Fruit fly (Drosophila melanogaster) whole organism, embryonic: ENCODE measurements around the gene wdb.
A peak's percentile ranks its signal among the peaks of the same experiment; 100 is the strongest.

Experiments used
- Bdp1 ChIP-seq: fragments of 200-800 bp; sonication (Bioruptor generic); optimal IDR thresholded peaks from 3 replicates; lab custom pipeline; 2016; ENCODE audit warnings: missing biosample characterization, missing genetic modification characterization
- Bgb ChIP-seq: fragments of 200-800 bp; sonication (Bioruptor generic); IDR thresholded peaks from 2 replicates; pipeline ENCODE4 v1.3.6; 2022; ENCODE audit warnings: missing biosample characterization, missing genetic modification characterization; ENCODE audit not compliant: partially characterized antibody
- CG10147 ChIP-seq: fragments of 200-800 bp; sonication (Bioruptor generic); optimal IDR thresholded peaks from 2 replicates; lab custom pipeline; 2019; ENCODE audit warnings: missing biosample characterization, mild to moderate bottlenecking, missing genetic modification characterization, moderate library complexity
- CG10209 ChIP-seq: fragments of 200-800 bp; sonication (Bioruptor generic); optimal IDR thresholded peaks from 3 replicates; lab custom pipeline; 2017; ENCODE audit warnings: missing biosample characterization, mild to moderate bottlenecking, missing genetic modification characterization, missing genetic modification reagents
- CG10321 ChIP-seq: fragments of 200-800 bp; sonication (Bioruptor generic); IDR thresholded peaks from 2 replicates; pipeline ENCODE4 v1.3.6; 2022; ENCODE audit warnings: missing biosample characterization, missing genetic modification characterization
- CG10654 ChIP-seq: fragments of 200-800 bp; sonication (Bioruptor generic); optimal IDR thresholded peaks from 2 replicates; lab custom pipeline; 2016; ENCODE audit warnings: missing biosample characterization, missing genetic modification characterization
- CG12299 ChIP-seq: fragments of 200-800 bp; sonication (Bioruptor generic); optimal IDR thresholded peaks from 2 replicates; lab custom pipeline; 2018; ENCODE audit warnings: missing biosample characterization, mild to moderate bottlenecking, missing genetic modification characterization
- CG12769 ChIP-seq: fragments of 200-800 bp; sonication (Bioruptor generic); optimal IDR thresholded peaks from 2 replicates; lab custom pipeline; 2019; ENCODE audit warnings: missing biosample characterization, mild to moderate bottlenecking, missing genetic modification characterization, moderate library complexity
- CG13775 ChIP-seq: fragments of 200-800 bp; sonication (Bioruptor generic); optimal IDR thresholded peaks from 3 replicates; lab custom pipeline; 2017; ENCODE audit warnings: missing biosample characterization, mild to moderate bottlenecking, missing genetic modification characterization
- CG2129 ChIP-seq: fragments of 200-800 bp; sonication (Bioruptor generic); IDR thresholded peaks from 2 replicates; pipeline ENCODE4 v1.3.6; 2022; ENCODE audit warnings: missing biosample characterization, missing genetic modification characterization; ENCODE audit not compliant: partially characterized antibody
- CG2199 ChIP-seq: fragments of 200-800 bp; sonication (Bioruptor generic); IDR thresholded peaks from 3 replicates; pipeline ENCODE4 v1.3.6; 2022; ENCODE audit warnings: missing biosample characterization, missing genetic modification characterization
- CG30403 ChIP-seq: fragments of 200-800 bp; sonication (Bioruptor generic); optimal IDR thresholded peaks from 3 replicates; lab custom pipeline; 2016; ENCODE audit warnings: missing biosample characterization, missing genetic modification characterization
- CG3065 ChIP-seq: fragments of 200-800 bp; sonication (Bioruptor generic); optimal IDR thresholded peaks from 2 replicates; lab custom pipeline; 2016; ENCODE audit warnings: missing biosample characterization, missing genetic modification characterization
- CG31388 ChIP-seq: fragments of 200-800 bp; sonication (Bioruptor generic); optimal IDR thresholded peaks from 2 replicates; lab custom pipeline; 2016; ENCODE audit warnings: missing biosample characterization, missing genetic modification characterization
- CG34224 ChIP-seq: fragments of 200-800 bp; sonication (Bioruptor generic); IDR thresholded peaks from 3 replicates; pipeline ENCODE4 v1.3.6; 2022; ENCODE audit warnings: missing biosample characterization, missing genetic modification characterization; ENCODE audit not compliant: partially characterized antibody
- CG3838 ChIP-seq: fragments of 200-800 bp; sonication (Bioruptor generic); optimal IDR thresholded peaks from 3 replicates; lab custom pipeline; 2016; ENCODE audit warnings: missing biosample characterization, missing genetic modification characterization
- CG7556 ChIP-seq: fragments of 200-800 bp; sonication (Bioruptor generic); optimal IDR thresholded peaks from 2 replicates; lab custom pipeline; 2017; ENCODE audit warnings: missing biosample characterization, mild to moderate bottlenecking, missing genetic modification characterization
- CG7745 ChIP-seq: fragments of 200-800 bp; sonication (Bioruptor generic); optimal IDR thresholded peaks from 2 replicates; lab custom pipeline; 2018; ENCODE audit warnings: missing biosample characterization, mild to moderate bottlenecking, missing genetic modification characterization, moderate library complexity
- CG9727 ChIP-seq: fragments of 200-800 bp; sonication (Bioruptor generic); optimal IDR thresholded peaks from 3 replicates; lab custom pipeline; 2017; ENCODE audit warnings: missing biosample characterization, mild to moderate bottlenecking, missing genetic modification characterization
- CoRest ChIP-seq: fragments of 200-800 bp; sonication (Bioruptor generic); optimal IDR thresholded peaks from 3 replicates; lab custom pipeline; 2018; ENCODE audit warnings: missing biosample characterization, mild to moderate bottlenecking, missing genetic modification characterization, moderate library complexity
- CrebB ChIP-seq: fragments of 200-800 bp; sonication (Bioruptor generic); optimal IDR thresholded peaks from 3 replicates; lab custom pipeline; 2018; ENCODE audit warnings: missing biosample characterization, mild to moderate bottlenecking, missing genetic modification characterization
- Dek ChIP-seq: fragments of 200-800 bp; sonication (Bioruptor generic); optimal IDR thresholded peaks from 3 replicates; lab custom pipeline; 2019; ENCODE audit warnings: missing biosample characterization, mild to moderate bottlenecking, missing genetic modification characterization, moderate library complexity
- Doc2 ChIP-seq: fragments of 200-800 bp; sonication (Bioruptor generic); IDR thresholded peaks from 2 replicates; pipeline ENCODE4 v1.3.6; 2022; ENCODE audit warnings: missing biosample characterization, missing genetic modification characterization
- Max ChIP-seq: fragments of 200-800 bp; sonication (Bioruptor generic); optimal IDR thresholded peaks from 2 replicates; lab custom pipeline; 2016; ENCODE audit warnings: missing biosample characterization, mild to moderate bottlenecking, missing genetic modification characterization
- ato ChIP-seq: fragments of 200-800 bp; sonication (Bioruptor generic); IDR thresholded peaks from 2 replicates; pipeline ENCODE4 v1.3.6; 2022; ENCODE audit warnings: missing biosample characterization, missing genetic modification characterization; ENCODE audit not compliant: partially characterized antibody
- btn ChIP-seq: fragments of 200-800 bp; sonication (Bioruptor generic); optimal IDR thresholded peaks from 2 replicates; lab custom pipeline; 2016; ENCODE audit warnings: missing biosample characterization, missing genetic modification characterization
- dpn ChIP-seq, 2 experiments: fragments of 200-800 bp; sonication (Bioruptor generic); optimal IDR thresholded peaks; 3 replicates each; lab custom pipeline; 2016; ENCODE audit warnings: missing biosample characterization in 2 of 2, missing genetic modification characterization in 2 of 2
- esg ChIP-seq: fragments of 200-800 bp; sonication (Bioruptor generic); conservative IDR thresholded peaks from 2 replicates; pipeline ENCODE4 v1.3.6; 2022; ENCODE audit warnings: missing biosample characterization, missing genetic modification characterization
- gsb ChIP-seq: fragments of 200-800 bp; sonication (Bioruptor generic); IDR thresholded peaks from 2 replicates; pipeline ENCODE4 v1.3.6; 2022; ENCODE audit warnings: missing biosample characterization, missing genetic modification characterization
- inv ChIP-seq: fragments of 200-800 bp; sonication (Bioruptor generic); IDR thresholded peaks from 2 replicates; pipeline ENCODE4 v1.3.6; 2022; ENCODE audit warnings: missing biosample characterization, missing genetic modification characterization; ENCODE audit not compliant: partially characterized antibody
- klu ChIP-seq: fragments of 200-800 bp; sonication (Bioruptor generic); IDR thresholded peaks from 2 replicates; pipeline ENCODE4 v1.3.6; 2022; ENCODE audit warnings: missing biosample characterization, missing genetic modification characterization
- kni ChIP-seq: fragments of 200-800 bp; sonication (Bioruptor generic); optimal IDR thresholded peaks from 3 replicates; lab custom pipeline; 2017; ENCODE audit warnings: mild to moderate bottlenecking, missing biosample characterization, missing genetic modification reagents, missing genetic modification characterization
- lilli ChIP-seq: fragments of 200-800 bp; sonication (Bioruptor generic); optimal IDR thresholded peaks from 3 replicates; lab custom pipeline; 2016; ENCODE audit warnings: missing biosample characterization, missing genetic modification characterization
- mld ChIP-seq: fragments of 200-800 bp; sonication (Bioruptor generic); IDR thresholded peaks from 3 replicates; pipeline ENCODE4 v1.3.6; 2022; ENCODE audit warnings: missing biosample characterization, missing genetic modification characterization; ENCODE audit not compliant: partially characterized antibody
- nerfin-2 ChIP-seq: fragments of 200-800 bp; sonication (Bioruptor generic); IDR thresholded peaks from 2 replicates; pipeline ENCODE4 v1.3.6; 2022; ENCODE audit warnings: missing biosample characterization, missing genetic modification characterization; ENCODE audit not compliant: partially characterized antibody
- nom ChIP-seq: fragments of 200-800 bp; sonication (Bioruptor generic); optimal IDR thresholded peaks from 2 replicates; lab custom pipeline; 2017; ENCODE audit warnings: missing biosample characterization, missing genetic modification characterization, mild to moderate bottlenecking, moderate library complexity, missing genetic modification reagents
- psq ChIP-seq: fragments of 200-800 bp; sonication (Bioruptor generic); optimal IDR thresholded peaks from 2 replicates; lab custom pipeline; 2017; ENCODE audit warnings: missing biosample characterization, missing genetic modification characterization
- ranshi ChIP-seq: fragments of 200-800 bp; sonication (Bioruptor generic); IDR thresholded peaks from 2 replicates; pipeline ENCODE4 v1.3.6; 2022; ENCODE audit warnings: missing biosample characterization, missing genetic modification characterization
- run ChIP-seq: fragments of 200-800 bp; sonication (Bioruptor generic); optimal IDR thresholded peaks from 3 replicates; lab custom pipeline; 2018; ENCODE audit warnings: missing biosample characterization, mild to moderate bottlenecking, missing genetic modification characterization
- schlank ChIP-seq: fragments of 200-800 bp; sonication (Bioruptor generic); optimal IDR thresholded peaks from 2 replicates; lab custom pipeline; 2018; ENCODE audit warnings: missing biosample characterization, mild to moderate bottlenecking, missing genetic modification characterization
- sima ChIP-seq: fragments of 200-800 bp; sonication (Bioruptor generic); optimal IDR thresholded peaks from 2 replicates; lab custom pipeline; 2016; ENCODE audit warnings: missing biosample characterization, missing genetic modification characterization
- slbo ChIP-seq: fragments of 200-800 bp; sonication (Bioruptor generic); IDR thresholded peaks from 2 replicates; pipeline ENCODE4 v1.3.6; 2022; ENCODE audit warnings: missing biosample characterization, missing genetic modification characterization
- slp2 ChIP-seq: fragments of 200-800 bp; sonication (Bioruptor generic); optimal IDR thresholded peaks from 2 replicates; lab custom pipeline; 2016; ENCODE audit warnings: missing biosample characterization, missing genetic modification characterization
- sob ChIP-seq: fragments of 200-800 bp; sonication (Bioruptor generic); IDR thresholded peaks from 2 replicates; pipeline ENCODE4 v1.3.6; 2022; ENCODE audit warnings: missing biosample characterization, missing genetic modification characterization
- trem ChIP-seq: fragments of 200-800 bp; optimal IDR thresholded peaks from 3 replicates; lab custom pipeline; 2019; ENCODE audit warnings: missing biosample characterization, mild to moderate bottlenecking, missing genetic modification characterization, moderate library complexity
- unpg ChIP-seq: fragments of 200-800 bp; sonication (Bioruptor generic); optimal IDR thresholded peaks from 3 replicates; lab custom pipeline; 2018; ENCODE audit warnings: missing biosample characterization, mild to moderate bottlenecking, missing genetic modification characterization, moderate library complexity
- wek ChIP-seq: fragments of 200-800 bp; sonication (Bioruptor generic); optimal IDR thresholded peaks from 3 replicates; lab custom pipeline; 2018; ENCODE audit warnings: missing biosample characterization, mild to moderate bottlenecking, missing genetic modification characterization, moderate library complexity
- wor ChIP-seq: fragments of 200-800 bp; sonication (Bioruptor generic); IDR thresholded peaks from 2 replicates; pipeline ENCODE4 v1.3.6; 2022; ENCODE audit warnings: missing biosample characterization, missing genetic modification characterization
- z ChIP-seq: fragments of 200-800 bp; sonication (Bioruptor generic); IDR thresholded peaks from 3 replicates; pipeline ENCODE4 v1.3.6; 2022; ENCODE audit warnings: missing biosample characterization, missing genetic modification characterization
- zen ChIP-seq: fragments of 200-800 bp; sonication (Bioruptor generic); optimal IDR thresholded peaks from 3 replicates; lab custom pipeline; 2018; ENCODE audit warnings: missing biosample characterization, mild to moderate bottlenecking, missing genetic modification characterization, moderate library complexity

The wdb gene

DNA sequence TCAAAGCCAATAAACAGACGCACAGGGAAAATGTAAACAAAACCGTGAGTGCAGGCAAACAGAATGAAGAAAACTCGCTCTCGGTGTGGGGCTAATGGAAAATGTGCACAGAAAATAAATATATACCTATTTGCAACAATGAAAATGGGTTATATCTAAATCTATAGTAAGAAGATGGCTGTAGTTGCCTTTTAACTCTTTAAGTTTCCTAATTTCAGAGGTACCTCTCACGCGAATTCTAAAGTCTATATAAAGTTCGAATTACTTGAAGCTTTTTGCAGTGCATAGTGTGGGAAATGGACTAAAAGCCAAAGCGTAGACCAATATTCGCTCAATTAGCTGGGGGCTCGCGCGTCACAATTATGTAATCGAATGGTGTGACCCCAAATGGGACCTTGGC, 27.1 kb downstream of the wdb start (continued):
- TF ChIP-seq lilli (GFP tag; lab: Kevin White, UChicago) (peak; percentile 61), trem (tag; lab: Kevin White, UChicago) (peak; percentile 71), ranshi (GFP tag; lab: Robert Waterston, UW) (peak; percentile 69; the same call in 1 of the 2 replicates), mld (GFP tag; lab: Robert Waterston, UW) (no peak), CG10321 (GFP tag; lab: Robert Waterston, UW) (0 out of 2 replicates have a peak, but pooled peaks have one; percentile 30), CG12299 (tag; lab: Kevin White, UChicago) (peak; percentile 47), CG2129 (GFP tag; lab: Robert Waterston, UW) (no peak), CG2199 (GFP tag; lab: Robert Waterston, UW) (peak; percentile 57; the same call in 1 of the 3 replicates), dpn (GFP tag; optimal IDR thresholded peaks at IDR 0.05; lab: Kevin White, UChicago) (peak; percentile 70 to 84), CG12769 (tag; lab: Kevin White, UChicago) (peak; percentile 74), CG3065 (GFP tag; lab: Kevin White, UChicago) (no peak), nerfin-2 (no peak), CrebB (tag; lab: Kevin White, UChicago) (peak; percentile 26), zen (tag; lab: Kevin White, UChicago) (peak; percentile 66), z (GFP tag; lab: Robert Waterston, UW) (0 out of 3 replicates have a peak, but pooled peaks have one; percentile 18), CG31388 (GFP tag; lab: Kevin White, UChicago) (peak; percentile 25), unpg (GFP tag; lab: Kevin White, UChicago) (peak; percentile 89), psq (GFP tag; lab: Kevin White, UChicago) (peak; percentile 58), wor (GFP tag; lab: Robert Waterston, UW) (peak; percentile 76), btn (peak; percentile 8), CG34224 (no peak), run (tag; lab: Kevin White, UChicago) (peak; percentile 59), CG10147 (GFP tag; lab: Kevin White, UChicago) (peak; percentile 63), CG3838 (GFP tag; lab: Kevin White, UChicago) (peak; percentile 32), nom (GFP tag; lab: Kevin White, UChicago) (no peak), Dek (peak; percentile 78), Doc2 (GFP tag; lab: Robert Waterston, UW) (no peak), esg (peak; percentile 74), sob (GFP tag; lab: Robert Waterston, UW) (peak; percentile 79), CG13775 (GFP tag; lab: Kevin White, UChicago) (peak; percentile 71), klu (GFP tag; lab: Robert Waterston, UW) (peak; percentile 53), kni (GFP tag; lab: Kevin White, UChicago) (no peak), Max (GFP tag; lab: Kevin White, UChicago) (peak; percentile 8), sima (GFP tag; lab: Kevin White, UChicago) (peak; percentile 23), ato (no peak), gsb (GFP tag; lab: Robert Waterston, UW) (peak; percentile 67; the same call in 1 of the 2 replicates), Bdp1 (GFP tag; lab: Kevin White, UChicago) (peak; percentile 53), CoRest (peak; percentile 84), CG7556 (GFP tag; lab: Kevin White, UChicago) (peak; percentile 77), slp2 (GFP tag; lab: Kevin White, UChicago) (peak; percentile 71), CG7745 (tag; lab: Kevin White, UChicago) (peak; percentile 29), CG10654 (GFP tag; lab: Kevin White, UChicago) (peak; percentile 69), CG30403 (GFP tag; lab: Kevin White, UChicago) (peak; percentile 80), schlank (tag; lab: Kevin White, UChicago) (no peak), slbo (GFP tag; lab: Robert Waterston, UW) (peak; percentile 79), Bgb (no peak), wek (GFP tag; lab: Kevin White, UChicago) (no peak), inv (GFP tag; lab: Robert Waterston, UW) (no peak), CG9727 (GFP tag; lab: Kevin White, UChicago) (peak; percentile 76), CG10209 (GFP tag; lab: Kevin White, UChicago) (peak; percentile 74)
